Worm (Caenorhabditis elegans) whole organism, L2 larva: Measurements from ENCODE around the gene clec-255.

Experiments used
- C34F6.9 ChIP-seq: fragments of 150-350 bp; optimal IDR thresholded peaks from 2 replicates; lab custom pipeline; 2014; ENCODE audit warnings: missing biosample characterization, missing genetic modification characterization
- F13H6.1 ChIP-seq: sonication (generic microtip); optimal IDR thresholded peaks from 2 replicates; lab custom pipeline; 2016; ENCODE audit warnings: missing genetic modification characterization, missing compliant biosample characterization
- R02D3.7 ChIP-seq: fragments of 150-350 bp; optimal IDR thresholded peaks from 2 replicates; lab custom pipeline; 2014; ENCODE audit warnings: missing biosample characterization, missing genetic modification characterization
- Y55F3AM.14 ChIP-seq: fragments of 200-800 bp; sonication (Bioruptor generic); optimal IDR thresholded peaks from 2 replicates; lab custom pipeline; 2018; ENCODE audit warnings: mild to moderate bottlenecking, missing genetic modification characterization, missing compliant biosample characterization
- alr-1 ChIP-seq: fragments of 150-350 bp; optimal IDR thresholded peaks from 2 replicates; lab custom pipeline; 2014; ENCODE audit warnings: missing biosample characterization, missing genetic modification characterization
- aly-2 ChIP-seq: fragments of 150-350 bp; optimal IDR thresholded peaks from 2 replicates; lab custom pipeline; 2014; ENCODE audit warnings: missing biosample characterization, missing genetic modification characterization
- ama-1 ChIP-seq: fragments of 150-350 bp; optimal IDR thresholded peaks from 2 replicates; lab custom pipeline; 2018; ENCODE audit warnings: inconsistent platforms
- blmp-1 ChIP-seq: sonication (generic microtip); optimal IDR thresholded peaks from 2 replicates; lab custom pipeline; 2017; ENCODE audit warnings: missing genetic modification characterization, mild to moderate bottlenecking, missing compliant biosample characterization, antibody characterized with exemption, moderate library complexity; ENCODE audit not compliant: insufficient read depth
- ceh-82 ChIP-seq: fragments of 150-350 bp; optimal IDR thresholded peaks from 2 replicates; lab custom pipeline; 2014; ENCODE audit warnings: missing biosample characterization, missing genetic modification characterization
- crh-2 ChIP-seq: sonication (generic microtip); optimal IDR thresholded peaks from 2 replicates; lab custom pipeline; 2017; ENCODE audit warnings: missing biosample characterization, missing genetic modification characterization
- egl-27 ChIP-seq: sonication (generic microtip); optimal IDR thresholded peaks from 3 replicates; lab custom pipeline; 2017; ENCODE audit warnings: missing biosample characterization, missing genetic modification reagents, missing genetic modification characterization
- elt-1 ChIP-seq: fragments of 150-350 bp; optimal IDR thresholded peaks from 2 replicates; lab custom pipeline; 2014; ENCODE audit warnings: missing biosample characterization, missing genetic modification characterization
- fos-1 ChIP-seq: fragments of 150-350 bp; optimal IDR thresholded peaks from 2 replicates; lab custom pipeline; 2014; ENCODE audit warnings: missing biosample characterization, missing genetic modification characterization
- gmeb-1 ChIP-seq: fragments of 150-350 bp; optimal IDR thresholded peaks from 2 replicates; lab custom pipeline; 2014; ENCODE audit warnings: missing biosample characterization, missing genetic modification characterization
- lin-13 ChIP-seq: fragments of 150-350 bp; optimal IDR thresholded peaks from 2 replicates; lab custom pipeline; 2014; ENCODE audit warnings: missing biosample characterization, missing genetic modification reagents, missing genetic modification characterization
- lin-39 ChIP-seq: fragments of 150-350 bp; optimal IDR thresholded peaks from 2 replicates; lab custom pipeline; 2014; ENCODE audit warnings: missing biosample characterization, missing genetic modification reagents, missing genetic modification characterization
- lsy-2 ChIP-seq, 2 experiments: fragments of 150-350 bp in 1 of 2; sonication (generic microtip) in 1 of 2; optimal IDR thresholded peaks; 2 replicates each; lab custom pipeline; 2014 to 2017; ENCODE audit warnings: missing biosample characterization in 2 of 2, missing genetic modification characterization in 2 of 2
- mab-5 ChIP-seq: fragments of 150-350 bp; optimal IDR thresholded peaks from 2 replicates; lab custom pipeline; 2014; ENCODE audit warnings: missing biosample characterization, missing genetic modification characterization
- mbf-1 ChIP-seq: sonication (generic microtip); optimal IDR thresholded peaks from 2 replicates; lab custom pipeline; 2017; ENCODE audit warnings: missing biosample characterization, missing genetic modification characterization
- mdl-1 ChIP-seq, 2 experiments: fragments of 150-350 bp in 1 of 2; sonication (generic microtip) in 1 of 2; optimal IDR thresholded peaks; 2 replicates each; lab custom pipeline; 2017; ENCODE audit warnings: missing biosample characterization in 2 of 2, missing genetic modification characterization in 2 of 2
- nhr-12 ChIP-seq: fragments of 150-350 bp; optimal IDR thresholded peaks from 2 replicates; lab custom pipeline; 2014; ENCODE audit warnings: missing biosample characterization, missing genetic modification characterization
- nhr-21 ChIP-seq: fragments of 150-350 bp; optimal IDR thresholded peaks from 2 replicates; lab custom pipeline; 2014; ENCODE audit warnings: missing biosample characterization, missing genetic modification characterization
- nhr-23 ChIP-seq: fragments of 150-350 bp; optimal IDR thresholded peaks from 2 replicates; lab custom pipeline; 2014; ENCODE audit warnings: missing biosample characterization, missing genetic modification reagents, missing genetic modification characterization
- nhr-25 ChIP-seq: fragments of 150-350 bp; sonication (generic microtip); optimal IDR thresholded peaks from 3 replicates; lab custom pipeline; 2014; ENCODE audit warnings: missing biosample characterization, missing genetic modification characterization
- nhr-77 ChIP-seq: fragments of 150-350 bp; optimal IDR thresholded peaks from 2 replicates; lab custom pipeline; 2014; ENCODE audit warnings: missing biosample characterization, missing genetic modification characterization
- peb-1 ChIP-seq: fragments of 150-350 bp; optimal IDR thresholded peaks from 2 replicates; lab custom pipeline; 2014; ENCODE audit warnings: missing biosample characterization, missing genetic modification characterization
- sem-4 ChIP-seq: fragments of 150-350 bp; optimal IDR thresholded peaks from 2 replicates; lab custom pipeline; 2014; ENCODE audit warnings: missing biosample characterization, missing genetic modification reagents, missing genetic modification characterization
- sma-3 ChIP-seq: sonication (generic microtip); optimal IDR thresholded peaks from 2 replicates; lab custom pipeline; 2016; ENCODE audit warnings: missing genetic modification reagents, missing genetic modification characterization, missing compliant biosample characterization
- sma-9 ChIP-seq, 2 experiments: fragments of 150-350 bp in 1 of 2; sonication (generic microtip) in 1 of 2; optimal IDR thresholded peaks; 2 replicates each; lab custom pipeline; 2014 to 2016; ENCODE audit warnings: missing genetic modification characterization in 2 of 2, mild to moderate bottlenecking in 1 of 2, missing biosample characterization in 1 of 2, missing compliant biosample characterization in 1 of 2, missing genetic modification reagents in 1 of 2, moderate library complexity in 1 of 2
- snpc-4 ChIP-seq: fragments of 150-350 bp; optimal IDR thresholded peaks from 2 replicates; lab custom pipeline; 2014; ENCODE audit warnings: missing biosample characterization, missing genetic modification characterization
- unc-39 ChIP-seq: fragments of 150-350 bp; optimal IDR thresholded peaks from 2 replicates; lab custom pipeline; 2014; ENCODE audit warnings: missing biosample characterization, missing genetic modification characterization
- unc-55 ChIP-seq: fragments of 150-350 bp; sonication (generic microtip); optimal IDR thresholded peaks from 3 replicates; lab custom pipeline; 2014; ENCODE audit warnings: missing biosample characterization, missing genetic modification reagents, missing genetic modification characterization
- zag-1 ChIP-seq: fragments of 150-350 bp; optimal IDR thresholded peaks from 2 replicates; lab custom pipeline; 2014; ENCODE audit warnings: missing biosample characterization, missing genetic modification characterization
- ztf-1 ChIP-seq: fragments of 200-800 bp; sonication (Bioruptor generic); conservative IDR thresholded peaks from 2 replicates; pipeline ENCODE4 v1.3.6; 2022; ENCODE audit warnings: missing genetic modification characterization, missing compliant biosample characterization
- ztf-11 ChIP-seq: sonication (generic microtip); optimal IDR thresholded peaks from 2 replicates; lab custom pipeline; 2017; ENCODE audit warnings: missing biosample characterization, missing genetic modification characterization
- ztf-4 ChIP-seq: fragments of 150-350 bp; optimal IDR thresholded peaks from 2 replicates; lab custom pipeline; 2014; ENCODE audit warnings: missing biosample characterization, missing genetic modification characterization

The clec-255 gene

DNA sequence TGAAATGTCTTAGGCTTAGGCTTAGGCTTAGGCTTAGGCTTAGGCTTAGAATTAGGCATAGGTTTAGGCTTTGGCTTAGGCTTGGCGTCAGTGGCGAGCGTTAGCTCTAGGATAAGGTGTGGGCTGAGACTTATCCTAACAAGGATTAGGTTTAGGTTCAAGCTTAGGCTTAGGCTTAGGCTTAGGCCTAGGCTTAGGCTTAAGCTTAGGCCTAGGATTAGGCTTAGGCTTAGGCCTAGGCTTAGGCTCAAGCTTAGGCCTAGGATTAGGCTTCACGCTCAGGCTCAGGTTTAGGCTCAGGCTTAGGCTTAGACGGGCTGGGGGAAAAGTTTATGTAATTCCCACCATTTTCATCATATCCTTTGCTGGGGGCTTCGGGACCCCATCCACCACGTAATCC, 36.6 kb downstream of the clec-255 start:
- TF ChIP-seq crh-2 (tag; lab: Kevin White, UChicago) = no peak
- TF ChIP-seq elt-1 = no peak
- TF ChIP-seq C34F6.9 (tag; lab: Kevin White, UChicago) = no peak
- no peak for TF ChIP-seq sma-3 (GFP tag; lab: Kevin White, UChicago)
- TF ChIP-seq F13H6.1 = no peak
- no peak for TF ChIP-seq fos-1
- TF ChIP-seq aly-2 (tag; lab: Kevin White, UChicago) = no peak
- TF ChIP-seq Y55F3AM.14 (GFP tag; lab: Kevin White, UChicago) = no peak
- no peak for TF ChIP-seq sem-4 (tag; lab: Kevin White, UChicago)
- no peak for TF ChIP-seq lin-13 (GFP tag; lab: Kevin White, UChicago)
- TF ChIP-seq egl-27 (tag; lab: Kevin White, UChicago) = no peak
- no peak for TF ChIP-seq mbf-1 (tag; lab: Kevin White, UChicago)
- TF ChIP-seq mdl-1 (tag; optimal IDR thresholded peaks at IDR 0.05; lab: Kevin White, UChicago) = no peak
- no peak for TF ChIP-seq nhr-12 (tag; lab: Kevin White, UChicago)
- TF ChIP-seq zag-1 (tag; lab: Kevin White, UChicago) = no peak
- TF ChIP-seq nhr-21 (tag; lab: Kevin White, UChicago) = no peak

DNA sequence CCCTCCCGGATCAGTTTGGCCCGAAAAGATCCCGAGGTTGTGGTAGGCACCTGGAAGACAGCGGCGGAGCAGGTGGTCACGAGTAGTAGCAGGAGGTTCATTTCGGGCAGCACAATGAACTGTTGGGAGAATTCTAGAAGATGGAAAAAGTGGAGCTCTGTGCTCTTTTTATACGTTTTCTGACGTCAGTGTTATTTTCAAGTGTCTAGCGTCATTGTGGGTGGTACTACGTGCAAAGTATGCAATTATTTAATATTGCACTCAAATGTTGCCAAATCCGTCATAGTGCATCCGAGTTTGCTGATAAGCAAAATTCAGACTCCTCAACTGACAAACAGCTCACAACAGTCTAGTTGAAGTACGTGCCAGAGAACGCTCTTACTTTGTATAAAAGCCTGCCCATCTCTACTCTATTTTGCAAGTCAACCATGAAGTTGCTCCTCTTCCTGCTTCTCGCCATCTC, 38.9 kb downstream of the clec-255 start, which contains the start of the genes asp-18 and scl-19:
Gene asp-18 (minus strand): TSS at position 101 of the 463 bp plus-strand sequence.
Gene scl-19 (plus strand): TSS at position 413 of the 463 bp plus-strand sequence.
- TF ChIP-seq lin-13 (GFP tag; lab: Kevin White, UChicago) (no peak), snpc-4 (no peak), gmeb-1 (no peak), unc-55 (no peak), ceh-82 (no peak), R02D3.7 (tag; lab: Kevin White, UChicago) (no peak), nhr-25 (no peak), ztf-4 (tag; lab: Kevin White, UChicago) (no peak), peb-1 (tag; lab: Kevin White, UChicago) (no peak), blmp-1 (tag; lab: Kevin White, UChicago) (no peak), sma-3 (GFP tag; lab: Kevin White, UChicago) (no peak), nhr-77 (tag; lab: Kevin White, UChicago) (no peak), nhr-23 (tag; lab: Kevin White, UChicago) (no peak), lsy-2 (tag; optimal IDR thresholded peaks at IDR 0.05; lab: Kevin White, UChicago) (no peak), mdl-1 (tag; optimal IDR thresholded peaks at IDR 0.05; lab: Kevin White, UChicago) (no peak), alr-1 (tag; lab: Kevin White, UChicago) (no peak)
- TF ChIP-seq, all 48 proteins: peak for 0

DNA sequence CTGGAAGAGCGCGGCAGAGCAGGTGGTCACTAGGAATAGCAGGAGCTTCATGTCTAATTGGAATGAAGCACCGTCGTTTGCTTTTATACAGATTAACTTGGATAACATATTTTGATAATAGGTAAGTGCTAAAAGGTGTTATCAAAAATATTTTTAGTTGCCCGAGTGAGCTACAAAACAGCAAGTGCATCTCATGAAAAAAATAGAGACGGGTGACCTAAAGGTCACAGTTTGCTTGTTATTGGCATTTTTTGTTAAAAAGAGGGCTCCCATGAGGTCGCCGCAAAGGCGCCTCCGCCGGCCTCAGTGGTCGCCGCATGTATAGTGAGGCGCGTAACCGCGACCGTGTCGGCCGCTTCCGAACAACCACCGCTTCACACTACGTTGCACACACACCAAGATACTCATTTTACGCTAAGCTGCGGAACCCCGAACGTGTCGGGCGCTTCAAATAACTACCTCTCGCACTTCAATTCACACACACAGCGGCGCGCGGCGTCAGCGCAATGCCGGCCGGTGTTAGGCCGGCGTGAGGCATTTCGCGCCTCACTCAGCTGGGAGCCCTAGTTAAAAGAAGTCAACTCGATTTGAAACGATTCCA, 41.1 kb downstream of the clec-255 start, which contains the start of gene asp-19:
Gene asp-19 (minus strand): TSS at position 51 of the 601 bp plus-strand sequence.
- TF ChIP-seq ama-1 (no peak), ztf-1 (no peak), lsy-2 (tag; optimal IDR thresholded peaks at IDR 0.05; lab: Kevin White, UChicago) (no peak), nhr-25 (no peak), R02D3.7 (tag; lab: Kevin White, UChicago) (no peak), sma-9 (GFP tag; optimal IDR thresholded peaks at IDR 0.05; lab: Kevin White, UChicago) (no peak), sma-9 (tag; optimal IDR thresholded peaks at IDR 0.05; lab: Kevin White, UChicago) (no peak), nhr-77 (tag; lab: Kevin White, UChicago) (no peak), lin-13 (GFP tag; lab: Kevin White, UChicago) (no peak), unc-39 (tag; lab: Kevin White, UChicago) (no peak), mab-5 (tag; lab: Kevin White, UChicago) (no peak), lin-39 (no peak)

DNA sequence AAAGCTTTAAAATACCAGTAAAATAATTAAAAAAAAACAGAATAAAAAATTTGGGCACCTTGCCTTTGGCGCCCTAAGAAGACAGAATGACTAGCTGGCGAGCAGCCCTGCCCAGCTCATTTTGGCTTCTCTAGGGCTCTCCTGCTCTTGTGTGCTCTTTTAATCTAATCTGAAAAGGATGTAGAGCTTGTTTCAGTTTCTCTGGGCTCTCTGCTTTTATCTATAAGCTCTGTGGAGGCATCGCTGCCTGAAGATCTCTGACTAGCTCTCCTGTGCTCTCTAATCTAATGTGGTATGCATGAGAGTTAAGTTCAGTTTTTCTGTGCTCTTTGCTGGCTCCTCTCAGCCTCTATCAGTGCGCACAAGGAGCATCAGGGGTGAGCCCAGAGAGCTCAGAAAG, 44.7 kb downstream of the clec-255 start:
- peak; percentile 23 for TF ChIP-seq unc-55
- no peak for TF ChIP-seq F13H6.1
- TF ChIP-seq nhr-12 (tag; lab: Kevin White, UChicago) = no peak
- no peak for TF ChIP-seq ztf-11 (tag; lab: Kevin White, UChicago)
- peak; percentile 21 for TF ChIP-seq C34F6.9 (tag; lab: Kevin White, UChicago)
